Worm (Caenorhabditis elegans): ENCODE measurements around the gene cdd-2.

The cdd-2 gene

DNA sequence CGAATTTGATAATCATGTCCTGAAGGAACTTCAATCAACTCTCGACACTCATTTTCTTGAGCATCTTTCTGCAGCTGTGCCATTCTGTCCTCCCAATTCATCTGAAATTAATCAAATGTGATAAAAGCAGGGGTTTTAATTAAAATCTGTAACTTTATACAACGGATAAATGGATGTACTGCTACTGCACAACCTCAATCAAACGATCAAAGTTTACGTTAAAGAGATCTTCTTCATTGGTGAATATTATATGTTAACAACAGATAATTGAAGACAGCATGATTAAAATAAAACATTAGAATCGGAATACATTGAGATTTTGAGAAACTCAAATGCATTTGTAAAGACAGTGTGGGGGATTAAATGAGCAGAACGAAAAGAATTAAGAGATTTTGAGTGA lies 30.6 kb upstream of the cdd-2 start, which contains the start of gene F32E10.5:
Gene F32E10.5, minus strand, starts transcription at position 101 of the 400 bp plus-strand sequence.
- TF ChIP-seq sem-2 (GFP tag; optimal IDR thresholded peaks at IDR 0.05): no peak
- no peak for TF ChIP-seq nhr-12 (tag; optimal IDR thresholded peaks at IDR 0.05)
- no peak for TF ChIP-seq unc-120 (tag; optimal IDR thresholded peaks at IDR 0.05; ENCODE audit: poor library complexity, severe bottlenecking)
- TF ChIP-seq nhr-76 (tag; optimal IDR thresholded peaks at IDR 0.05): no peak
- TF ChIP-seq nhr-2 (tag; optimal IDR thresholded peaks at IDR 0.05): no peak
- TF ChIP-seq sptf-1 (tag; optimal IDR thresholded peaks at IDR 0.05): no peak
- TF ChIP-seq lsy-2 (tag; optimal IDR thresholded peaks at IDR 0.05): no peak
- no peak for TF ChIP-seq ztf-11 (tag; optimal IDR thresholded peaks at IDR 0.05)
- TF ChIP-seq mls-2 (tag; optimal IDR thresholded peaks at IDR 0.05): no peak
- no peak for TF ChIP-seq ceh-39 (tag; optimal IDR thresholded peaks at IDR 0.05)
- TF ChIP-seq ces-1 (GFP tag; optimal IDR thresholded peaks at IDR 0.05): no peak
- TF ChIP-seq nhr-237 (tag; optimal IDR thresholded peaks at IDR 0.05): no peak
- TF ChIP-seq zip-8 (tag; optimal IDR thresholded peaks at IDR 0.05): no peak
- no peak for TF ChIP-seq cnd-1 (tag; optimal IDR thresholded peaks at IDR 0.05)
- TF ChIP-seq pha-4 (tag; optimal IDR thresholded peaks at IDR 0.05): no peak
- no peak for TF ChIP-seq unc-62 (GFP tag; optimal IDR thresholded peaks at IDR 0.05)
- no peak for TF ChIP-seq blmp-1 (tag; optimal IDR thresholded peaks at IDR 0.05)
- no peak for TF ChIP-seq flh-1 (GFP tag; optimal IDR thresholded peaks at IDR 0.05)
- TF ChIP-seq M03D4.4 (tag; optimal IDR thresholded peaks at IDR 0.05): no peak

DNA sequence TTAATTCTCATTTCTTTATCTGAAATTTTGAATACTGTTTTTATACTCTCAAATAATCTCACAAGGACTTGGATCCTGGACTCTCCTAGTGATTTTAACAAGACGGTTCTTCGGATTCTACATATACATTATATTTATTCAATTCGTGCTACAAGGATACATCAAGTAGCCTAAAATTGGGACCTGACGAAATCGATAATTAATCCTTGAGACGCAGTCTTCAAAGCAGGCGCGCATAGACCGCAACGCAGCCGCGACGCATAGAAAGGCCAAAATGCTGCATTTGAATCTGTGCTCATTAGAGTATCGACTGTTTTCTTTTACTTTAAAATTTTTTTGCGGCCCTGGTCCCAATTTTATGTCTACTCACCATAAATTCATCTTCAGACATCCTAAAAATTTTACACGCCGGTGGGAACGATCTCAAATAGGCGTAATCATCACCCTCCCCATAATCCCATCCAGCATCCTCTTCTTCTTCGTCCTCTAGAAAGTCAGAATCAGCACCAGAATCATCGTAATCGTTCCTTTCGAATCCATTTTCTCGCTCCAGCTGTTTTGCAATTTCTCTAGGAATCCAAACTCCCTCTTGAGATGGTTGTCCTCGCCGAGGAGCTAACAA lies 27.6 kb upstream of the cdd-2 start, which contains the start of gene cec-4:
Gene cec-4, plus strand, starts transcription at position 572 of the 622 bp plus-strand sequence.
- TF ChIP-seq hlh-1 (tag; optimal IDR thresholded peaks at IDR 0.05) (peak; percentile 50), flh-1 (GFP tag; optimal IDR thresholded peaks at IDR 0.05) (no peak), unc-62 (GFP tag; optimal IDR thresholded peaks at IDR 0.05) (no peak), nhr-28 (tag; optimal IDR thresholded peaks at IDR 0.05) (no peak), tbx-8 (GFP tag; optimal IDR thresholded peaks at IDR 0.05) (no peak), ceh-39 (tag; optimal IDR thresholded peaks at IDR 0.05) (peak; percentile 97), ces-1 (GFP tag; optimal IDR thresholded peaks at IDR 0.05) (peak; percentile 9)

DNA sequence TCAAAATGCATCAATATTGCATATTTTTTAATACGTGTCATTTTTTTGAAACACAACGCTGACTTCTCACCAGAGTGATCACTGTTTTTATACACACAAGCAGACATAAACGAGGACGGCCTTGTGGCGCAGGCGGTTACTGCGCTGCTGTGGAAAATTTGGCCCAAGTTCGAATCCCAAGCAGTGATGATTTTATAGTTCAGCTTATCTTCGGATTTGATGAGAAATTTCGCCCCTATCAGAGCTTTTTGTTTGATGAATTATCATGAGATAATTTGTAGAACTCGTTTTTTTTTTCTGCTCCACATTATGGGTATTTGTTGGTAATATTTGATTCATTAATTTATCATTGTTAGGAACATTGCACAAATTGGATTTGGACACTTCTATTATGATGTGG lies 26.3 kb upstream of the cdd-2 start:
- TF ChIP-seq ces-1 (GFP tag; optimal IDR thresholded peaks at IDR 0.05): no peak
- TF ChIP-seq nhr-237 (tag; optimal IDR thresholded peaks at IDR 0.05): peak; percentile 76
- TF ChIP-seq nhr-76 (tag; optimal IDR thresholded peaks at IDR 0.05): peak; percentile 10
- no peak for TF ChIP-seq zip-8 (tag; optimal IDR thresholded peaks at IDR 0.05)
- TF ChIP-seq nhr-28 (tag; optimal IDR thresholded peaks at IDR 0.05): peak; percentile 82
- peak; percentile 97 for TF ChIP-seq M03D4.4 (tag; optimal IDR thresholded peaks at IDR 0.05)
- peak; percentile 57 for TF ChIP-seq ztf-11 (tag; optimal IDR thresholded peaks at IDR 0.05)
- peak; percentile 88 for TF ChIP-seq sem-2 (GFP tag; optimal IDR thresholded peaks at IDR 0.05)
- peak; percentile 85 for TF ChIP-seq elt-3 (tag; optimal IDR thresholded peaks at IDR 0.05)
- no peak for TF ChIP-seq ceh-39 (tag; optimal IDR thresholded peaks at IDR 0.05)
- TF ChIP-seq unc-120 (tag; optimal IDR thresholded peaks at IDR 0.05; ENCODE audit: poor library complexity, severe bottlenecking): peak; percentile 96
- TF ChIP-seq sptf-1 (tag; optimal IDR thresholded peaks at IDR 0.05): peak; percentile 98
- TF ChIP-seq cnd-1 (tag; optimal IDR thresholded peaks at IDR 0.05): peak; percentile 95
- no peak for TF ChIP-seq mab-5 (tag; optimal IDR thresholded peaks at IDR 0.05)
- TF ChIP-seq blmp-1 (tag; optimal IDR thresholded peaks at IDR 0.05): peak; percentile 8
- peak; percentile 73 for TF ChIP-seq unc-62 (GFP tag; optimal IDR thresholded peaks at IDR 0.05)
- peak; percentile 57 for TF ChIP-seq lsy-2 (tag; optimal IDR thresholded peaks at IDR 0.05)
- peak; percentile 94 for TF ChIP-seq lin-32 (GFP tag; optimal IDR thresholded peaks at IDR 0.05)
- peak; percentile 7 for TF ChIP-seq hlh-1 (tag; optimal IDR thresholded peaks at IDR 0.05)
- peak; percentile 84 for TF ChIP-seq flh-1 (GFP tag; optimal IDR thresholded peaks at IDR 0.05)
- peak; percentile 98 for TF ChIP-seq drap-1 (GFP tag; optimal IDR thresholded peaks at IDR 0.05)
- no peak for TF ChIP-seq unc-39 (tag; optimal IDR thresholded peaks at IDR 0.05)
- TF ChIP-seq elt-1 (tag; optimal IDR thresholded peaks at IDR 0.05; ENCODE audit: borderline replicate concordance, insufficient read depth): peak; percentile 41
- TF ChIP-seq nhr-12 (tag; optimal IDR thresholded peaks at IDR 0.05): no peak
- TF ChIP-seq tbx-8 (GFP tag; optimal IDR thresholded peaks at IDR 0.05): peak; percentile 88
- peak; percentile 94 for TF ChIP-seq ceh-43 (GFP tag; optimal IDR thresholded peaks at IDR 0.05)
- TF ChIP-seq ceh-83 (GFP tag; optimal IDR thresholded peaks at IDR 0.05): peak; percentile 98
- no peak for TF ChIP-seq snpc-4 (tag; optimal IDR thresholded peaks at IDR 0.05)
- peak; percentile 93 for TF ChIP-seq bed-3 (GFP tag; optimal IDR thresholded peaks at IDR 0.05)
- TF ChIP-seq pha-4 (tag; optimal IDR thresholded peaks at IDR 0.05): peak; percentile 41
- TF ChIP-seq ham-2 (GFP tag; optimal IDR thresholded peaks at IDR 0.05): peak; percentile 98
- peak; percentile 88 for TF ChIP-seq mep-1 (tag; optimal IDR thresholded peaks at IDR 0.05)
- no peak for TF ChIP-seq nhr-2 (tag; optimal IDR thresholded peaks at IDR 0.05)
- TF ChIP-seq mls-2 (tag; optimal IDR thresholded peaks at IDR 0.05): peak; percentile 98
- peak; percentile 64 for TF ChIP-seq lin-13 (tag; optimal IDR thresholded peaks at IDR 0.05)
